Fruit fly (Drosophila melanogaster) whole organism, embryonic: ENCODE data around the gene Mdh1.

Source experiments
- Atf6 ChIP-seq: fragments of 200-800 bp; sonication (Bioruptor generic); IDR thresholded peaks from 2 replicates; pipeline ENCODE4 v1.3.6; 2022; ENCODE audit warnings: missing biosample characterization, missing genetic modification characterization
- BEAF-32 ChIP-seq: fragments of 200-800 bp; sonication (Bioruptor generic); optimal IDR thresholded peaks from 3 replicates; lab custom pipeline; 2017; ENCODE audit warnings: missing biosample characterization, missing genetic modification characterization, mild to moderate bottlenecking, moderate library complexity, missing genetic modification reagents
- CG11247 ChIP-seq: fragments of 200-800 bp; sonication (Bioruptor generic); IDR thresholded peaks from 2 replicates; pipeline ENCODE4 v1.3.6; 2022; ENCODE audit warnings: missing biosample characterization, missing genetic modification characterization
- CG12236 ChIP-seq: fragments of 200-800 bp; sonication (Bioruptor generic); optimal IDR thresholded peaks from 2 replicates; lab custom pipeline; 2016; ENCODE audit warnings: missing biosample characterization, missing genetic modification characterization
- CG15514 ChIP-seq: fragments of 200-800 bp; sonication (Bioruptor generic); optimal IDR thresholded peaks from 3 replicates; lab custom pipeline; 2017; ENCODE audit warnings: missing biosample characterization, missing genetic modification characterization, mild to moderate bottlenecking, moderate library complexity, missing genetic modification reagents
- CG15601 ChIP-seq: fragments of 200-800 bp; sonication (Bioruptor generic); optimal IDR thresholded peaks from 3 replicates; lab custom pipeline; 2019; ENCODE audit warnings: missing biosample characterization, mild to moderate bottlenecking, missing genetic modification characterization, moderate library complexity
- CG1603 ChIP-seq: fragments of 200-800 bp; sonication (Bioruptor generic); optimal IDR thresholded peaks from 2 replicates; lab custom pipeline; 2019; ENCODE audit warnings: missing biosample characterization, mild to moderate bottlenecking, missing genetic modification characterization, moderate library complexity
- CG2889 ChIP-seq: fragments of 200-800 bp; sonication (Bioruptor generic); IDR thresholded peaks from 3 replicates; pipeline ENCODE4 v1.3.6; 2022; ENCODE audit warnings: missing biosample characterization, missing genetic modification characterization
- CG31388 ChIP-seq: fragments of 200-800 bp; sonication (Bioruptor generic); optimal IDR thresholded peaks from 2 replicates; lab custom pipeline; 2016; ENCODE audit warnings: missing biosample characterization, missing genetic modification characterization
- CG34224 ChIP-seq: fragments of 200-800 bp; sonication (Bioruptor generic); IDR thresholded peaks from 3 replicates; pipeline ENCODE4 v1.3.6; 2022; ENCODE audit warnings: missing biosample characterization, missing genetic modification characterization; ENCODE audit not compliant: partially characterized antibody
- CG4617 ChIP-seq: fragments of 200-800 bp; sonication (Bioruptor generic); optimal IDR thresholded peaks from 3 replicates; lab custom pipeline; 2016; ENCODE audit warnings: missing biosample characterization, missing genetic modification characterization, borderline replicate concordance
- CG6272 ChIP-seq: fragments of 200-800 bp; sonication (Bioruptor generic); IDR thresholded peaks from 2 replicates; pipeline ENCODE4 v1.3.6; 2022; ENCODE audit warnings: missing biosample characterization, missing genetic modification characterization
- CG7928 ChIP-seq: fragments of 200-800 bp; sonication (Bioruptor generic); optimal IDR thresholded peaks from 2 replicates; lab custom pipeline; 2017; ENCODE audit warnings: missing biosample characterization, mild to moderate bottlenecking, missing genetic modification characterization
- CG8924 ChIP-seq: fragments of 200-800 bp; optimal IDR thresholded peaks from 3 replicates; lab custom pipeline; 2019; ENCODE audit warnings: missing biosample characterization, mild to moderate bottlenecking, missing genetic modification characterization, moderate library complexity
- D ChIP-seq, 2 experiments: fragments of 200-800 bp in 1 of 2; fragments of >200 bp in 1 of 2; sonication (Bioruptor generic) in 1 of 2; optimal IDR thresholded peaks; 2 replicates in 1 of 2; 3 replicates in 1 of 2; lab custom pipeline; 2017; ENCODE audit warnings: mild to moderate bottlenecking in 1 of 2, missing biosample characterization in 1 of 2, missing genetic modification characterization in 1 of 2, missing genetic modification reagents in 1 of 2
- Dll ChIP-seq: fragments of 200-800 bp; sonication (Bioruptor generic); IDR thresholded peaks from 4 replicates; pipeline ENCODE4 v1.3.6; 2022; ENCODE audit warnings: missing biosample characterization, missing genetic modification characterization; ENCODE audit not compliant: partially characterized antibody
- Doc3 ChIP-seq: fragments of 200-800 bp; sonication (Bioruptor generic); IDR thresholded peaks from 3 replicates; pipeline ENCODE4 v1.3.6; 2022; ENCODE audit warnings: missing biosample characterization, missing genetic modification characterization; ENCODE audit not compliant: partially characterized antibody
- HmgD ChIP-seq: fragments of 200-800 bp; sonication (Bioruptor generic); optimal IDR thresholded peaks from 3 replicates; lab custom pipeline; 2016; ENCODE audit warnings: missing biosample characterization, missing genetic modification characterization
- Oaz ChIP-seq: fragments of 200-800 bp; sonication (Bioruptor generic); IDR thresholded peaks from 2 replicates; pipeline ENCODE4 v1.3.6; 2022; ENCODE audit warnings: missing biosample characterization, missing genetic modification characterization
- Opbp ChIP-seq: fragments of 200-800 bp; sonication (Bioruptor generic); IDR thresholded peaks from 3 replicates; pipeline ENCODE4 v1.3.6; 2022; ENCODE audit warnings: missing biosample characterization, missing genetic modification characterization; ENCODE audit not compliant: partially characterized antibody
- Scr ChIP-seq: fragments of 200-800 bp; sonication (Bioruptor generic); IDR thresholded peaks from 2 replicates; pipeline ENCODE4 v1.3.6; 2022; ENCODE audit warnings: missing biosample characterization, missing genetic modification characterization; ENCODE audit not compliant: partially characterized antibody
- Sry-δ ChIP-seq: fragments of 200-800 bp; sonication (Bioruptor generic); optimal IDR thresholded peaks from 2 replicates; lab custom pipeline; 2016; ENCODE audit warnings: missing biosample characterization, missing genetic modification characterization
- Stat92E ChIP-seq, 3 experiments: fragments of >200 bp in 2 of 3; fragments of 200-800 bp in 1 of 3; sonication (Bioruptor generic) in 1 of 3; optimal IDR thresholded peaks; 2 replicates each; lab custom pipeline; 2017 to 2019; ENCODE audit warnings: missing biosample characterization in 3 of 3, missing genetic modification characterization in 3 of 3, mild to moderate bottlenecking in 1 of 3, moderate library complexity in 1 of 3
- Trl ChIP-seq, 3 experiments: fragments of >200 bp in 2 of 3; fragments of 200-800 bp in 1 of 3; sonication (Bioruptor generic) in 1 of 3; optimal IDR thresholded peaks; 2 replicates in 1 of 3; 3 replicates in 2 of 3; lab custom pipeline; 2016 to 2017; ENCODE audit warnings: missing biosample characterization in 1 of 3, missing genetic modification characterization in 1 of 3
- Xbp1 ChIP-seq: fragments of 200-800 bp; sonication (Bioruptor generic); optimal IDR thresholded peaks from 3 replicates; lab custom pipeline; 2016; ENCODE audit warnings: missing biosample characterization, mild to moderate bottlenecking, missing genetic modification characterization
- amos ChIP-seq: fragments of 200-800 bp; sonication (Bioruptor generic); IDR thresholded peaks from 2 replicates; pipeline ENCODE4 v1.3.6; 2022; ENCODE audit warnings: missing biosample characterization, missing genetic modification characterization; ENCODE audit not compliant: partially characterized antibody
- ash1 ChIP-seq: fragments of 200-800 bp; sonication (Bioruptor generic); optimal IDR thresholded peaks from 2 replicates; lab custom pipeline; 2018; ENCODE audit warnings: missing biosample characterization, mild to moderate bottlenecking, missing genetic modification characterization
- chinmo ChIP-seq: fragments of 200-800 bp; sonication (Bioruptor generic); IDR thresholded peaks from 4 replicates; pipeline ENCODE4 v1.3.6; 2022; ENCODE audit warnings: missing biosample characterization, missing genetic modification characterization; ENCODE audit not compliant: partially characterized antibody
- fu2 ChIP-seq: fragments of 200-800 bp; sonication (Bioruptor generic); optimal IDR thresholded peaks from 2 replicates; lab custom pipeline; 2016; ENCODE audit warnings: missing biosample characterization, missing genetic modification characterization
- hb ChIP-seq: fragments of 200-800 bp; sonication (Bioruptor generic); IDR thresholded peaks from 3 replicates; pipeline ENCODE4 v1.3.6; 2022; ENCODE audit warnings: missing biosample characterization, missing genetic modification characterization; ENCODE audit not compliant: partially characterized antibody
- hbn ChIP-seq: fragments of 200-800 bp; sonication (Bioruptor generic); IDR thresholded peaks from 2 replicates; pipeline ENCODE4 v1.3.6; 2022; ENCODE audit warnings: missing biosample characterization, missing genetic modification characterization; ENCODE audit not compliant: partially characterized antibody
- ken ChIP-seq: fragments of 200-800 bp; sonication (Bioruptor generic); IDR thresholded peaks from 3 replicates; pipeline ENCODE4 v1.3.6; 2022; ENCODE audit warnings: missing biosample characterization, missing genetic modification characterization
- luna ChIP-seq: fragments of 200-800 bp; sonication (Bioruptor generic); optimal IDR thresholded peaks from 2 replicates; lab custom pipeline; 2016; ENCODE audit warnings: missing biosample characterization, missing genetic modification characterization
- mld ChIP-seq: fragments of 200-800 bp; sonication (Bioruptor generic); IDR thresholded peaks from 3 replicates; pipeline ENCODE4 v1.3.6; 2022; ENCODE audit warnings: missing biosample characterization, missing genetic modification characterization; ENCODE audit not compliant: partially characterized antibody
- nerfin-2 ChIP-seq: fragments of 200-800 bp; sonication (Bioruptor generic); IDR thresholded peaks from 2 replicates; pipeline ENCODE4 v1.3.6; 2022; ENCODE audit warnings: missing biosample characterization, missing genetic modification characterization; ENCODE audit not compliant: partially characterized antibody
- nmo ChIP-seq: fragments of 200-800 bp; sonication (Bioruptor generic); optimal IDR thresholded peaks from 2 replicates; lab custom pipeline; 2018; ENCODE audit warnings: missing biosample characterization, mild to moderate bottlenecking, missing genetic modification characterization, moderate library complexity
- oc ChIP-seq: fragments of 200-800 bp; sonication (Bioruptor generic); optimal IDR thresholded peaks from 2 replicates; lab custom pipeline; 2018; ENCODE audit warnings: missing biosample characterization, mild to moderate bottlenecking, missing genetic modification characterization, moderate library complexity
- pnt ChIP-seq: fragments of 200-800 bp; sonication (Bioruptor generic); optimal IDR thresholded peaks from 3 replicates; lab custom pipeline; 2016; ENCODE audit warnings: missing biosample characterization, missing genetic modification characterization
- psq ChIP-seq: fragments of 200-800 bp; sonication (Bioruptor generic); optimal IDR thresholded peaks from 2 replicates; lab custom pipeline; 2017; ENCODE audit warnings: missing biosample characterization, missing genetic modification characterization
- slou ChIP-seq: fragments of 200-800 bp; sonication (Bioruptor generic); optimal IDR thresholded peaks from 3 replicates; lab custom pipeline; 2016; ENCODE audit warnings: missing biosample characterization, missing genetic modification characterization
- sr ChIP-seq: fragments of 200-800 bp; sonication (Bioruptor generic); IDR thresholded peaks from 3 replicates; pipeline ENCODE4 v1.3.6; 2022; ENCODE audit warnings: missing biosample characterization, missing genetic modification characterization
- stwl ChIP-seq: fragments of 200-800 bp; sonication (Bioruptor generic); optimal IDR thresholded peaks from 3 replicates; lab custom pipeline; 2018; ENCODE audit warnings: missing biosample characterization, mild to moderate bottlenecking, missing genetic modification characterization, moderate library complexity
- sug ChIP-seq: fragments of 200-800 bp; optimal IDR thresholded peaks from 2 replicates; lab custom pipeline; 2019; ENCODE audit warnings: missing biosample characterization, mild to moderate bottlenecking, missing genetic modification characterization, moderate library complexity
- usp ChIP-seq: fragments of >200 bp; optimal IDR thresholded peaks from 2 replicates; lab custom pipeline; 2017; ENCODE audit warnings: missing biosample characterization, missing genetic modification characterization
- vvl ChIP-seq: fragments of 200-800 bp; sonication (Bioruptor generic); IDR thresholded peaks from 2 replicates; pipeline ENCODE4 v1.3.6; 2022; ENCODE audit warnings: missing biosample characterization, missing genetic modification characterization
- z ChIP-seq: fragments of 200-800 bp; sonication (Bioruptor generic); IDR thresholded peaks from 3 replicates; pipeline ENCODE4 v1.3.6; 2022; ENCODE audit warnings: missing biosample characterization, missing genetic modification characterization
- zen2 ChIP-seq: fragments of 200-800 bp; sonication (Bioruptor generic); IDR thresholded peaks from 3 replicates; pipeline ENCODE4 v1.3.6; 2022; ENCODE audit warnings: missing biosample characterization, missing genetic modification characterization; ENCODE audit not compliant: partially characterized antibody

Mdh1 gene

dm6 chr2L:10405008-10405654, 9.0 kb upstream of the Mdh1 start, which contains the start of the genes CG17768, LSm-4 and Ir31a (continued):
- TF ChIP-seq luna (GFP tag; lab: Kevin White, UChicago): no peak
- peak; percentile 60; the same call in 2 of the 3 replicates for TF ChIP-seq Opbp (GFP tag; lab: Robert Waterston, UW)
- no peak for TF ChIP-seq CG6272 (GFP tag; lab: Robert Waterston, UW)
- no peak for TF ChIP-seq ken
- peak; percentile 73 for TF ChIP-seq BEAF-32 (GFP tag; lab: Kevin White, UChicago)
- peak; percentile 83; the same call in 1 of the 2 replicates for TF ChIP-seq amos (GFP tag; lab: Robert Waterston, UW)
- no peak for TF ChIP-seq usp (GFP tag; lab: Kevin White, UChicago)
- peak; percentile 84 for TF ChIP-seq vvl (GFP tag; lab: Robert Waterston, UW)
- 0 out of 3 replicates have a peak, but pooled peaks have one; percentile 59 for TF ChIP-seq mld
- TF ChIP-seq Xbp1 (GFP tag; lab: Kevin White, UChicago): no peak
- TF ChIP-seq psq (GFP tag; lab: Kevin White, UChicago): no peak
- TF ChIP-seq sug (tag; lab: Kevin White, UChicago): no peak
- TF ChIP-seq CG15601 (tag; lab: Kevin White, UChicago): no peak
- no peak for TF ChIP-seq CG31388 (GFP tag; lab: Kevin White, UChicago)
- no peak for TF ChIP-seq CG2889
- peak; percentile 84 for TF ChIP-seq hbn
- no peak for TF ChIP-seq slou (GFP tag; lab: Kevin White, UChicago)
- no peak for TF ChIP-seq CG1603 (tag; lab: Kevin White, UChicago)
- TF ChIP-seq Oaz (GFP tag; lab: Robert Waterston, UW): no peak
- no peak for TF ChIP-seq pnt
- peak; percentile 25 for TF ChIP-seq CG8924 (tag; lab: Kevin White, UChicago)
- TF ChIP-seq z (GFP tag; lab: Robert Waterston, UW): no peak
- TF ChIP-seq Stat92E (GFP tag; optimal IDR thresholded peaks at IDR 0.05; lab: Kevin White, UChicago): no peak
- TF ChIP-seq CG34224 (GFP tag; lab: Robert Waterston, UW): peak; percentile 85
- no peak for TF ChIP-seq chinmo (GFP tag; lab: Robert Waterston, UW)
- TF ChIP-seq CG12236 (GFP tag; lab: Kevin White, UChicago): no peak
- TF ChIP-seq zen2 (GFP tag; lab: Robert Waterston, UW): peak; percentile 46; the same call in 1 of the 3 replicates
- TF ChIP-seq CG15514: no peak
- no peak for TF ChIP-seq ash1 (GFP tag; lab: Kevin White, UChicago)
- no peak for TF ChIP-seq D (optimal IDR thresholded peaks at IDR 0.05; lab: Kevin White, UChicago)
- no peak for TF ChIP-seq D (GFP tag; optimal IDR thresholded peaks at IDR 0.05; lab: Kevin White, UChicago)
- peak; percentile 87 for TF ChIP-seq Scr (GFP tag; lab: Robert Waterston, UW)
- no peak for TF ChIP-seq sr (GFP tag; lab: Robert Waterston, UW)
- TF ChIP-seq CG4617 (GFP tag; lab: Kevin White, UChicago): peak; percentile 40
- no peak for TF ChIP-seq CG7928
- no peak for TF ChIP-seq CG11247 (GFP tag; lab: Robert Waterston, UW)
- TF ChIP-seq Doc3 (GFP tag; lab: Robert Waterston, UW): peak; percentile 88
- TF ChIP-seq Dll (GFP tag; lab: Robert Waterston, UW): peak; percentile 85
- TF ChIP-seq Atf6: no peak
- TF ChIP-seq fu2 (GFP tag; lab: Kevin White, UChicago): no peak
- no peak for TF ChIP-seq Trl (optimal IDR thresholded peaks at IDR 0.05; lab: Kevin White, UChicago)
- no peak for TF ChIP-seq Trl (GFP tag; optimal IDR thresholded peaks at IDR 0.05; lab: Kevin White, UChicago)
- peak; percentile 49; the same call in 1 of the 2 replicates for TF ChIP-seq nerfin-2 (GFP tag; lab: Robert Waterston, UW)
- peak; percentile 72 for TF ChIP-seq Sry-δ (GFP tag; lab: Kevin White, UChicago)
- peak; percentile 68 for TF ChIP-seq hb (GFP tag; lab: Robert Waterston, UW)
- no peak for TF ChIP-seq HmgD
- TF ChIP-seq oc (tag; lab: Kevin White, UChicago): no peak
- TF ChIP-seq nmo (GFP tag; lab: Kevin White, UChicago): peak; percentile 2
- peak; percentile 18 for TF ChIP-seq stwl (tag; lab: Kevin White, UChicago)
